Fruit fly (Drosophila melanogaster) whole organism: ENCODE measurements around the gene Gcat.

Source experiments
- CG8478 ChIP-seq: fragments of >200 bp; optimal IDR thresholded peaks from 2 replicates; lab custom pipeline; 2018; ENCODE audit warnings: inconsistent platforms
- Dll ChIP-seq: fragments of >200 bp; optimal IDR thresholded peaks from 2 replicates; lab custom pipeline; 2017
- EcR ChIP-seq, 2 experiments: fragments of >200 bp; optimal IDR thresholded peaks; 2 replicates each; lab custom pipeline; 2017; ENCODE audit warnings: missing biosample characterization in 2 of 2, missing genetic modification characterization in 2 of 2, missing genetic modification reagents in 2 of 2
- pan ChIP-seq: fragments of >200 bp; optimal IDR thresholded peaks from 2 replicates; lab custom pipeline; 2017
- usp ChIP-seq: fragments of >200 bp; optimal IDR thresholded peaks from 2 replicates; lab custom pipeline; 2017; ENCODE audit warnings: missing biosample characterization, missing genetic modification characterization, mixed read lengths

DNA sequence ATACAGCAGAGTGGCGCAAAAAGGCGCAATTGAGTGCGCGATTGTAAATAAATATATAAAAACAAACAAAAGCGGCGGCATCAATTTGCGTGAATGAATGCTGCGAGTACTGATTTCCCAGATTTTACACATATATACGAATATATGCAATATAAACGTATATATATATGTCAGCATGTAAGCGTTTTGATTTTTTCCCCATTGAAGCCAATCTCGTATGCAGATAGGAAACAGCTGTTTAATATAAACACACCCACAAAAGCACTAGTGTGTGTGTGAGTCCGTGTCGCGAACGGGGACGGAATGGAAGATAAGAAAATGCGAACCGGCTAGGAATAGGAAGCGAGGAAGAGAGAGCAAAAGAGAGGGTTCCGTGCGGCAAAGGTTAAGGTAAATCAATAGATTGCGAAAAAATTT, 11.7 kb downstream of the Gcat start:
- TF ChIP-seq CG8478 (lab: Kevin White, UChicago) (no peak), Dll (no peak), EcR (GFP tag; optimal IDR thresholded peaks at IDR 0.05; lab: Kevin White, UChicago) (no peak), usp (no peak), pan (lab: Kevin White, UChicago) (no peak)
